Fruit fly (Drosophila melanogaster): ENCODE results near the gene Vps16A.

DNA sequence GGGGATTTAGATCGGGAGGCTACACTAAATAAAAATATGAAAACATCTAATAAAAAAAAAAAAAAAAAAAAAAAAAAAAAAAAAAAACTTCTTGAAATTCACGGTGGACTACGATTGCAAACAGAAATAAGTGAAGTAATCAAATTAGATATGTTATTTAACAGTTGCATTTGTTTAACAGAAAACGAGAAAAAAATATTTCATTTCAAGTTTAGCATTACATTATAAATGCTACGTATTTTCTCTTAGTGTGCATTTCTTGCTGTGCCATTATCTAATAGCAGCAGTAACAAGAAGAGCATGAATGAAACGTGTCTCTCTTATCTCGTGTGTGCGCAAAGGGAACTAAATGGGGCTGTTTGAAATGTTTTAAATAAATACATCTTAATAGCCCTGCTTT lies 42.0 kb upstream of the Vps16A start:
- no peak for TF ChIP-seq CG2129 (GFP tag; IDR thresholded peaks at IDR 0.05; ENCODE audit: partially characterized antibody)
- peak; percentile 21 for TF ChIP-seq CG15514 (GFP tag; optimal IDR thresholded peaks at IDR 0.05)
- TF ChIP-seq sob (GFP tag; IDR thresholded peaks at IDR 0.05), result peak; percentile 64
- no peak for TF ChIP-seq YL-1 (GFP tag; optimal IDR thresholded peaks at IDR 0.05)
- TF ChIP-seq pita (GFP tag; optimal IDR thresholded peaks at IDR 0.05), result no peak
- TF ChIP-seq ci (GFP tag; IDR thresholded peaks at IDR 0.05), result peak; percentile 69; the same call in 2 of the 3 replicates
- TF ChIP-seq gce (GFP tag; IDR thresholded peaks at IDR 0.05), result no peak
- TF ChIP-seq CG15601 (tag; optimal IDR thresholded peaks at IDR 0.05), result peak; percentile 44
- TF ChIP-seq hbn (GFP tag; IDR thresholded peaks at IDR 0.05; ENCODE audit: partially characterized antibody), result no peak
- no peak for TF ChIP-seq h (optimal IDR thresholded peaks at IDR 0.05)
- TF ChIP-seq pan (optimal IDR thresholded peaks at IDR 0.05), result no peak
- TF ChIP-seq pan (GFP tag; optimal IDR thresholded peaks at IDR 0.05 in 1 of 2, IDR thresholded peaks at IDR 0.05 in 1 of 2), result peak in 1 of 2 experiments; percentile 75
- no peak for TF ChIP-seq CG1647 (GFP tag; optimal IDR thresholded peaks at IDR 0.05)
- TF ChIP-seq ken (GFP tag; IDR thresholded peaks at IDR 0.05), result no peak
